Fruit fly (Drosophila melanogaster): ENCODE data around the gene Gad1.

- no peak for TF ChIP-seq CTCF (optimal IDR thresholded peaks at IDR 0.05)
- no peak for TF ChIP-seq CG8478 (optimal IDR thresholded peaks at IDR 0.05)
Observed at dm6 chr3L:4125709-4126108, 37.2 kb upstream of the Gad1 start.

All from S2 (cell line).